Worm (Caenorhabditis elegans) whole organism, L4 larva: Measurements from ENCODE around the gene ztf-1.

ENCODE experiments used
- F10B5.3 ChIP-seq: sonication (generic microtip); optimal IDR thresholded peaks from 2 replicates; lab custom pipeline; 2016; ENCODE audit warnings: mild to moderate bottlenecking, missing genetic modification characterization, missing compliant biosample characterization
- F44E2.7 ChIP-seq: fragments of 200-800 bp; sonication (Bioruptor generic); IDR thresholded peaks from 2 replicates; pipeline ENCODE4 v2.1.2; 2022; ENCODE audit warnings: missing genetic modification characterization, missing compliant biosample characterization
- ceh-82 ChIP-seq: sonication (generic microtip); optimal IDR thresholded peaks from 2 replicates; lab custom pipeline; 2017; ENCODE audit warnings: missing biosample characterization, missing genetic modification characterization
- duxl-1 ChIP-seq: sonication (generic microtip); optimal IDR thresholded peaks from 2 replicates; lab custom pipeline; 2016; ENCODE audit warnings: mild to moderate bottlenecking, missing genetic modification characterization, moderate library complexity, missing compliant biosample characterization; ENCODE audit not compliant: poor library complexity
- fkh-10 ChIP-seq: fragments of 150-350 bp; optimal IDR thresholded peaks from 2 replicates; lab custom pipeline; 2014; ENCODE audit warnings: missing biosample characterization, missing genetic modification reagents, missing genetic modification characterization
- lin-13 ChIP-seq: fragments of 150-350 bp; optimal IDR thresholded peaks from 2 replicates; lab custom pipeline; 2014; ENCODE audit warnings: missing biosample characterization, missing genetic modification reagents, missing genetic modification characterization
- lin-38 ChIP-seq: fragments of 200-800 bp; sonication (Bioruptor generic); IDR thresholded peaks from 2 replicates; pipeline ENCODE4 v1.3.6; 2022; ENCODE audit warnings: missing genetic modification reagents, missing genetic modification characterization, missing compliant biosample characterization
- lin-39 ChIP-seq: fragments of 150-350 bp; optimal IDR thresholded peaks from 2 replicates; lab custom pipeline; 2014; ENCODE audit warnings: missing biosample characterization, missing genetic modification reagents, missing genetic modification characterization
- mxl-3 ChIP-seq: fragments of 200-800 bp; sonication (Bioruptor generic); optimal IDR thresholded peaks from 2 replicates; lab custom pipeline; 2018; ENCODE audit warnings: mild to moderate bottlenecking, missing genetic modification characterization, missing compliant biosample characterization
- nhr-11 ChIP-seq: fragments of 150-350 bp; optimal IDR thresholded peaks from 2 replicates; lab custom pipeline; 2014; ENCODE audit warnings: missing biosample characterization, missing genetic modification characterization
- snpc-4 ChIP-seq: fragments of 150-350 bp; optimal IDR thresholded peaks from 2 replicates; lab custom pipeline; 2014; ENCODE audit warnings: missing biosample characterization, missing genetic modification characterization
- unc-62 ChIP-seq, 3 experiments: fragments of 150-350 bp in 1 of 3; sonication (generic microtip); optimal IDR thresholded peaks in 2 of 3; peaks in 1 of 3; 1 replicate in 1 of 3; 2 replicates in 2 of 3; lab custom pipeline; 2014 to 2017; ENCODE audit warnings: missing biosample characterization in 3 of 3, missing genetic modification characterization in 3 of 3, missing genetic modification reagents in 3 of 3, missing genotype in 1 of 3

- TF ChIP-seq snpc-4: no peak
- no peak for TF ChIP-seq nhr-11 (tag; lab: Kevin White, UChicago)
- TF ChIP-seq mxl-3 (GFP tag; lab: Kevin White, UChicago): no peak
- no peak for TF ChIP-seq duxl-1 (tag; lab: Kevin White, UChicago)
- peak in 1 of 2 experiments; percentile 68 for TF ChIP-seq unc-62 (GFP tag; optimal IDR thresholded peaks at IDR 0.05 in 1 of 2; lab: Kevin White, UChicago)
- TF ChIP-seq unc-62 (tag; optimal IDR thresholded peaks at IDR 0.05; lab: Kevin White, UChicago): no peak
- TF ChIP-seq ceh-82 (tag; lab: Kevin White, UChicago): no peak
- no peak for TF ChIP-seq F10B5.3 (tag; lab: Kevin White, UChicago)
- TF ChIP-seq lin-39 (tag; lab: Kevin White, UChicago): no peak
- TF ChIP-seq fkh-10 (GFP tag; lab: Kevin White, UChicago): peak; percentile 81
- TF ChIP-seq lin-13: no peak
- TF ChIP-seq lin-38: no peak
- TF ChIP-seq F44E2.7 (GFP tag; lab: Robert Waterston, UW): no peak
Observed at ce11 chrIII:8811111-8811510, 19.0 kb upstream of the ztf-1 start.
